Fruit fly (Drosophila melanogaster) whole organism, wandering third instar larva: ENCODE results near the gene stet.

Experiments
- CG32264 ChIP-seq: fragments of 200-800 bp; sonication (Bioruptor generic); optimal IDR thresholded peaks from 2 replicates; lab custom pipeline; 2016; ENCODE audit warnings: missing biosample characterization, missing genetic modification characterization
- Dfd ChIP-seq: fragments of >200 bp; optimal IDR thresholded peaks from 2 replicates; lab custom pipeline; 2017; ENCODE audit warnings: missing biosample characterization, missing genetic modification characterization
- HLH106 ChIP-seq: fragments of 200-800 bp; optimal IDR thresholded peaks from 3 replicates; lab custom pipeline; 2019; ENCODE audit warnings: missing biosample characterization, mild to moderate bottlenecking, missing genetic modification characterization, moderate library complexity
- Hr78 ChIP-seq: fragments of >200 bp; optimal IDR thresholded peaks from 2 replicates; lab custom pipeline; 2017; ENCODE audit warnings: missing biosample characterization, missing genetic modification characterization
- brk ChIP-seq: fragments of 200-800 bp; sonication (Bioruptor generic); optimal IDR thresholded peaks from 2 replicates; lab custom pipeline; 2016; ENCODE audit warnings: missing biosample characterization, mild to moderate bottlenecking, missing genetic modification characterization

DNA sequence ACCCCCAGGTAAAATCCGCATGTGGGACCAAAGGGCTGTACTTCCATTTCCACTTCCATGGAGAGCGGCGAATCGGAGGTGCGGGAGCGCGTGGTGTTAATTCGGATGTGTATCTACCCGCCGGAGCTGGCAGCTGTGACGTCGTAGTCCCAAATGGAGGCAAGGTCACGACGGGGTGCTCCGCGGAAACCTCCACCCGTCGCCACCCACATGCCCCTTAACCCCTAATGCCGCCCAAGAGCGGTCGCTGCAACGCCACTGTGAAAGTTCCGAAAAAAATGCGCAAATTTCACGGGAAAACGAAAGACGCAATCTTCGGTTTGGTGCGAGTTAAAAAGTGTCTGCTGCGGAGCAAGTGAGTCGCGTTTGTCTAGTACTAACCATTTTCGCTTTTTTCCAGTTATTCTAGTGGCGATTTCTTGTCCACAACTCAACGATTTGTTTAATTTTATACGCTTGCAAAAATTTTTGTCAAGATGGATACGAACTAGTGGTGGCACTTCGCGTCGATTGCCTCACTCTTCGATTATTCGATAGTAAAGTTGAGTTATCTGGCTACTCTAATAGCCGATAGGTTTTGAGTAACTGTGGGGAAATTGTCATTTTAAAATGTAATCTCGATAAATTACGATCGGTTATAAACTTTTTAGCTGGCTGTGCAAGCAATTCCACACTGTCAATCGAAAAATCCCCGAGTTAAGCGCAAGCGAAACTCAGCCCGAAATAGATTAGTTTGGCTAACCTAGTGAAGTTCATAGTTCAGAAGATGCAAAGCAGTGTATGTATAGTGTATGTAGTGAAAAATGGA, 12.9 kb upstream of the stet start, which contains the start of the genes hfp and Psa:
- no peak for TF ChIP-seq HLH106 (tag; lab: Kevin White, UChicago)
- TF ChIP-seq CG32264 (GFP tag; lab: Kevin White, UChicago): no peak
- TF ChIP-seq brk (GFP tag; lab: Kevin White, UChicago): no peak
- no peak for TF ChIP-seq Dfd (GFP tag; lab: Kevin White, UChicago)
- no peak for TF ChIP-seq Hr78 (GFP tag; lab: Kevin White, UChicago)
